Fruit fly (Drosophila melanogaster) whole organism, pupa: ENCODE data around the gene DCP2.

Source experiments
- CG17806 ChIP-seq: fragments of 200-800 bp; sonication (Bioruptor generic); optimal IDR thresholded peaks from 2 replicates; lab custom pipeline; 2018; ENCODE audit warnings: missing biosample characterization, mild to moderate bottlenecking, missing genetic modification characterization, moderate library complexity
- CG32121 ChIP-seq: fragments of 200-800 bp; sonication (Bioruptor generic); IDR thresholded peaks from 2 replicates; pipeline ENCODE4 v1.3.6; 2022; ENCODE audit warnings: missing biosample characterization, missing genetic modification characterization
- CG8301 ChIP-seq: fragments of 200-800 bp; sonication (Bioruptor generic); optimal IDR thresholded peaks from 2 replicates; lab custom pipeline; 2018; ENCODE audit warnings: missing biosample characterization, mild to moderate bottlenecking, missing genetic modification characterization
- Pif1A ChIP-seq: fragments of 200-800 bp; sonication (Bioruptor generic); optimal IDR thresholded peaks from 3 replicates; lab custom pipeline; 2016; ENCODE audit warnings: missing biosample characterization, missing genetic modification characterization
- Snoo ChIP-seq: fragments of 200-800 bp; sonication (Bioruptor generic); optimal IDR thresholded peaks from 3 replicates; lab custom pipeline; 2017; ENCODE audit warnings: missing biosample characterization, mild to moderate bottlenecking, missing genetic modification characterization, inconsistent platforms
- fd96Ca ChIP-seq: fragments of 200-800 bp; sonication (Bioruptor generic); IDR thresholded peaks from 3 replicates; pipeline ENCODE4 v1.3.6; 2022; ENCODE audit warnings: missing biosample characterization, missing genetic modification characterization

- TF ChIP-seq CG32121 (GFP tag; lab: Robert Waterston, UW) (no peak), Snoo (tag; lab: Kevin White, UChicago) (no peak), fd96Ca (GFP tag; lab: Robert Waterston, UW) (no peak), Pif1A (GFP tag; lab: Kevin White, UChicago) (no peak), CG17806 (tag; lab: Kevin White, UChicago) (no peak), CG8301 (tag; lab: Kevin White, UChicago) (no peak)
These were observed 18.2 kb downstream of the DCP2 start, which contains the start of gene CG6244 for dm6 chr3L:15808022-15808421.
